Worm (Caenorhabditis elegans): Measurements from ENCODE around the gene nphp-2.

nphp-2 gene

DNA sequence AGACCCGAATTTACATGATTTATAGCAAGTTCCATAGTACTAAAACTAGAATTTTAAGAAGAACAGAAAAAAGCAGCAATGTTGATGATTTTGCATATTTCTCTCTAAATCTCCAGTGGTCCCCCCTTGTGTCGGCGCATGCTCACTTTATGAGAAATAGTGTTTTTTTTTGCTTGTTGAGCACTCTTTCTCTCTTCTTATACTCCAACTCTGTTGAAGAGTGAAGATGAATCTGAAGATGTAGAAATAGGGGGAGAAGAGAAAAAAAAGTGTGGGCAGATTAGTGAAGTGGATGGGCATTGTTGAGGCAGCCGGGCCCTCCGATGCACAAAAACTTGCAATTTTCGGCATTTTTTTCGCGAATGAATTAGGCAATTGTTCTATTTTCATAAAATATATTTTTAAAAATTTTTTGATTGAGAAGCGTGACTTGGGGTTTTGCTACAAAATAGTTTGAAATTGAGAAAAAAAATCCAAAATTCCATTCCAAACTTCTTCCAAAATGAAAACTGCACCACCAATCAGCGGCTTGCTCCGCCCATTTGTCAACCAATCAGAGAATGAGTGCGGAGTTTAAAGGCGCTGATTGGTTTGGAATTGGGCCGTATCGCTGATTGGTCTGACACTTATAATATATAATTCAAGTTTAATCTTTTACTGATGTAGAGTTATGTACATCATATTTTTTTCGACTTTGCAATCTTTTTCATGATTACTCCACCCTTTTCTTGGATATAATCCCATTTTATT is 45.1 kb downstream of the nphp-2 start:
- TF ChIP-seq ceh-100 (GFP tag; IDR thresholded peaks at IDR 0.05) (no peak), ceh-27 (GFP tag; optimal IDR thresholded peaks at IDR 0.05) (peak; percentile 12)

DNA sequence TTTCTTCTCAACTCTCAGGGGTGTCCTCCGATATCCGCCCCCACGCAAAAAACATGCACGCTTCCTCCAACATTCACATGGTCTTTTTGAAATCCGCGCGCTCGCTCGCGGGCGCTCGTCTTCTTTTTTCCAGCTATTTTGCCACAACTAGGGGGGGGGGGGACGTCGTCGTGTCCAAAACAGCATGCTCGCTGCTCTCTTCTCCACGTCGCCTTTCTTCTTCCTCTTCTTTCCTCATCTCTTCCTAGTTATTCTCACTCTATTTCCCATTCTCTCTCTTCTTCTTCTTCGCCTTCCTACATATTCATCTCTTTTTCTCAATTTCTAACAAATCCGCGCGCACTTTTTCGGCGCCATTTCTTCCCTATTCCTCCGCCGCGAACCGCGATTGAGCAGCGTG is 47.9 kb downstream of the nphp-2 start:
- no peak for TF ChIP-seq cebp-1 (GFP tag; IDR thresholded peaks at IDR 0.05)
- peak; percentile 47 for TF ChIP-seq cebp-1 (tag; optimal IDR thresholded peaks at IDR 0.05)
- TF ChIP-seq zfh-2 (GFP tag; conservative IDR thresholded peaks at IDR 0.05), result peak; percentile 86
- TF ChIP-seq dox-1 (GFP tag; IDR thresholded peaks at IDR 0.05), result no peak
- TF ChIP-seq ama-1 (optimal IDR thresholded peaks at IDR 0.05), result no peak
- no peak for TF ChIP-seq ama-1 (GFP tag; optimal IDR thresholded peaks at IDR 0.05)
- TF ChIP-seq C06A6.2 (GFP tag; conservative IDR thresholded peaks at IDR 0.05), result no peak
- TF ChIP-seq atf-7 (tag; optimal IDR thresholded peaks at IDR 0.05), result no peak
- peak; percentile 12 for TF ChIP-seq ceh-27 (GFP tag; optimal IDR thresholded peaks at IDR 0.05)
- TF ChIP-seq T07F8.4 (tag; optimal IDR thresholded peaks at IDR 0.05), result no peak
- TF ChIP-seq mcd-1 (GFP tag; IDR thresholded peaks at IDR 0.05), result peak; percentile 25; the same call in 1 of the 2 replicates
- peak; percentile 23 for TF ChIP-seq F57A8.1 (GFP tag; optimal IDR thresholded peaks at IDR 0.05)
- TF ChIP-seq lin-54 (GFP tag; optimal IDR thresholded peaks at IDR 0.05), result no peak
- no peak for TF ChIP-seq B0261.1 (tag; optimal IDR thresholded peaks at IDR 0.05)
- peak; percentile 61 for TF ChIP-seq K12H6.12 (tag; optimal IDR thresholded peaks at IDR 0.05)
- TF ChIP-seq let-526 (GFP tag; IDR thresholded peaks at IDR 0.05), result no peak
- TF ChIP-seq lsl-1 (GFP tag; optimal IDR thresholded peaks at IDR 0.05), result no peak
- no peak for TF ChIP-seq B0035.1 (tag; optimal IDR thresholded peaks at IDR 0.05)
- 0 out of 2 replicates have a peak, but pooled peaks have one; percentile 15 for TF ChIP-seq egrh-3 (GFP tag; IDR thresholded peaks at IDR 0.05)
- no peak for TF ChIP-seq unc-62 (GFP tag; optimal IDR thresholded peaks at IDR 0.05)
- TF ChIP-seq hmg-1.2 (GFP tag; IDR thresholded peaks at IDR 0.05), result 0 out of 2 replicates have a peak, but pooled peaks have one; percentile 7
- TF ChIP-seq fkh-3 (tag; optimal IDR thresholded peaks at IDR 0.05), result no peak
- no peak for TF ChIP-seq rcor-1 (GFP tag; IDR thresholded peaks at IDR 0.05)
- peak; percentile 17 for TF ChIP-seq lin-40 (tag; optimal IDR thresholded peaks at IDR 0.05)

DNA sequence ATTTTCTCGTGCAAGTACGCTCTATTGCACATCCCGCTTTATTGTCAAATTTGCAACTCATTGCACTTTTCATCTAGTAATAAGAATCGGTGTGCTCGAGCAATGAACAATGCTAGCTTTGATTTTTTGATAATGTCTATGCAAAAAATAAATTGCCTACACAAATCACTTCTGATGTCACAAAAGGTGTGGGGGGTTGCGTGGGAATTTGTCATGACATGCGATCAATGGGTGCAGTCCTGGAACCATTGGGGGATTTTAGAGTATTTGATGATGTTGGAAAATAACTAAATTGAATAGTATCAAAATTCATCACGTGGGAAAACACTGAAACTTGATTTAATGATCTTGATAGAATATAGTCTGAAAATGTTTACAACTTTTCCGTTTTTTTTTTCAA is 50.3 kb downstream of the nphp-2 start:
- TF ChIP-seq snpc-1.1 (tag; optimal IDR thresholded peaks at IDR 0.05; ENCODE audit: insufficient read depth) (no peak), madf-10 (tag; optimal IDR thresholded peaks at IDR 0.05) (no peak), K11D2.4 (GFP tag; IDR thresholded peaks at IDR 0.05) (no peak), ztf-3 (GFP tag; optimal IDR thresholded peaks at IDR 0.05) (no peak), fkh-3 (tag; optimal IDR thresholded peaks at IDR 0.05) (no peak), athp-1 (tag; optimal IDR thresholded peaks at IDR 0.05) (no peak), ztf-18 (tag; optimal IDR thresholded peaks at IDR 0.05) (no peak), egl-44 (GFP tag; IDR thresholded peaks at IDR 0.05) (no peak), unc-130 (GFP tag; optimal IDR thresholded peaks at IDR 0.05) (no peak), repo-1 (tag; optimal IDR thresholded peaks at IDR 0.05) (no peak), ztf-25 (GFP tag; IDR thresholded peaks at IDR 0.05) (no peak), ama-1 (optimal IDR thresholded peaks at IDR 0.05) (no peak), ama-1 (GFP tag; optimal IDR thresholded peaks at IDR 0.05) (no peak), ztf-6 (GFP tag; IDR thresholded peaks at IDR 0.05) (no peak), bed-2 (GFP tag; IDR thresholded peaks at IDR 0.05) (no peak), hmg-1.2 (GFP tag; IDR thresholded peaks at IDR 0.05) (no peak), madf-6 (GFP tag; IDR thresholded peaks at IDR 0.05) (no peak), F23B12.7 (tag; optimal IDR thresholded peaks at IDR 0.05; ENCODE audit: insufficient read depth) (no peak)

All from whole organism, young adult.